Fruit fly (Drosophila melanogaster) whole organism, embryonic: ENCODE results near the gene corolla.

Source experiments
- CG1024 ChIP-seq: fragments of 200-800 bp; sonication (Bioruptor generic); IDR thresholded peaks from 2 replicates; pipeline ENCODE4 v1.3.6; 2022; ENCODE audit warnings: missing biosample characterization, missing genetic modification characterization
- CG10979 ChIP-seq: fragments of 200-800 bp; sonication (Bioruptor generic); optimal IDR thresholded peaks from 2 replicates; lab custom pipeline; 2018; ENCODE audit warnings: missing biosample characterization, mild to moderate bottlenecking, missing genetic modification characterization, moderate library complexity
- CG12299 ChIP-seq: fragments of 200-800 bp; sonication (Bioruptor generic); optimal IDR thresholded peaks from 2 replicates; lab custom pipeline; 2018; ENCODE audit warnings: missing biosample characterization, mild to moderate bottlenecking, missing genetic modification characterization
- CG13287 ChIP-seq: fragments of 200-800 bp; sonication (Bioruptor generic); IDR thresholded peaks from 2 replicates; pipeline ENCODE4 v1.3.6; 2022; ENCODE audit warnings: missing biosample characterization, missing genetic modification characterization; ENCODE audit not compliant: partially characterized antibody
- CG14710 ChIP-seq: fragments of 200-800 bp; sonication (Bioruptor generic); optimal IDR thresholded peaks from 3 replicates; lab custom pipeline; 2019; ENCODE audit warnings: missing biosample characterization, mild to moderate bottlenecking, missing genetic modification characterization, moderate library complexity
- CG14860 ChIP-seq: fragments of 200-800 bp; sonication (Bioruptor generic); IDR thresholded peaks from 3 replicates; pipeline ENCODE4 v1.3.6; 2022; ENCODE audit warnings: missing biosample characterization, missing genetic modification characterization; ENCODE audit not compliant: partially characterized antibody
- CG14965 ChIP-seq: fragments of 200-800 bp; sonication (Bioruptor generic); optimal IDR thresholded peaks from 2 replicates; lab custom pipeline; 2016; ENCODE audit warnings: missing biosample characterization, missing genetic modification characterization, borderline replicate concordance
- CG15011 ChIP-seq: fragments of 200-800 bp; sonication (Bioruptor generic); optimal IDR thresholded peaks from 3 replicates; lab custom pipeline; 2018; ENCODE audit warnings: missing biosample characterization, mild to moderate bottlenecking, missing genetic modification characterization
- CG15073 ChIP-seq: fragments of 200-800 bp; sonication (Bioruptor generic); optimal IDR thresholded peaks from 2 replicates; lab custom pipeline; 2016; ENCODE audit warnings: missing biosample characterization, missing genetic modification characterization
- CG15269 ChIP-seq: fragments of 200-800 bp; sonication (Bioruptor generic); optimal IDR thresholded peaks from 2 replicates; lab custom pipeline; 2018; ENCODE audit warnings: missing biosample characterization, mild to moderate bottlenecking, missing genetic modification characterization, moderate library complexity
- CG17186 ChIP-seq: fragments of 200-800 bp; sonication (Bioruptor generic); optimal IDR thresholded peaks from 3 replicates; lab custom pipeline; 2017; ENCODE audit warnings: missing biosample characterization, missing genetic modification reagents, missing genetic modification characterization
- CG31441 ChIP-seq: fragments of 200-800 bp; sonication (Bioruptor generic); IDR thresholded peaks from 2 replicates; pipeline ENCODE4 v1.3.6; 2022; ENCODE audit warnings: missing biosample characterization, missing genetic modification characterization
- CG3163 ChIP-seq: fragments of 200-800 bp; sonication (Bioruptor generic); optimal IDR thresholded peaks from 3 replicates; lab custom pipeline; 2016; ENCODE audit warnings: missing biosample characterization, missing genetic modification characterization
- CG3281 ChIP-seq: fragments of 200-800 bp; sonication (Bioruptor generic); optimal IDR thresholded peaks from 3 replicates; lab custom pipeline; 2017; ENCODE audit warnings: missing biosample characterization, mild to moderate bottlenecking, missing genetic modification characterization
- CG3995 ChIP-seq: fragments of 200-800 bp; sonication (Bioruptor generic); optimal IDR thresholded peaks from 3 replicates; lab custom pipeline; 2016; ENCODE audit warnings: missing biosample characterization, missing genetic modification characterization
- CG4617 ChIP-seq: fragments of 200-800 bp; sonication (Bioruptor generic); optimal IDR thresholded peaks from 3 replicates; lab custom pipeline; 2016; ENCODE audit warnings: missing biosample characterization, missing genetic modification characterization, borderline replicate concordance
- CG8765 ChIP-seq: fragments of 200-800 bp; sonication (Bioruptor generic); IDR thresholded peaks from 2 replicates; pipeline ENCODE4 v1.3.6; 2022; ENCODE audit warnings: missing biosample characterization, missing genetic modification characterization
- CG9817 ChIP-seq: fragments of 200-800 bp; sonication (Bioruptor generic); optimal IDR thresholded peaks from 2 replicates; lab custom pipeline; 2018; ENCODE audit warnings: missing biosample characterization, mild to moderate bottlenecking, missing genetic modification characterization, moderate library complexity
- Gug ChIP-seq: fragments of 200-800 bp; sonication (Bioruptor generic); IDR thresholded peaks from 4 replicates; pipeline ENCODE4 v1.3.6; 2022; ENCODE audit warnings: missing biosample characterization, missing genetic modification characterization
- HLH54F ChIP-seq: fragments of 200-800 bp; sonication (Bioruptor generic); optimal IDR thresholded peaks from 3 replicates; lab custom pipeline; 2016; ENCODE audit warnings: missing biosample characterization, missing genetic modification characterization
- HLHmδ ChIP-seq: fragments of 200-800 bp; sonication (Bioruptor generic); optimal IDR thresholded peaks from 2 replicates; lab custom pipeline; 2018; ENCODE audit warnings: missing biosample characterization, mild to moderate bottlenecking, missing genetic modification characterization, moderate library complexity
- Hr3 ChIP-seq: fragments of 200-800 bp; sonication (Bioruptor generic); optimal IDR thresholded peaks from 3 replicates; lab custom pipeline; 2016; ENCODE audit warnings: missing biosample characterization, missing genetic modification characterization
- Mes4 ChIP-seq: fragments of 200-800 bp; sonication (Bioruptor generic); optimal IDR thresholded peaks from 2 replicates; lab custom pipeline; 2016; ENCODE audit warnings: missing biosample characterization, missing genetic modification characterization
- Neu2 ChIP-seq: fragments of 200-800 bp; sonication (Bioruptor generic); optimal IDR thresholded peaks from 3 replicates; lab custom pipeline; 2016; ENCODE audit warnings: missing biosample characterization, missing genetic modification characterization, borderline replicate concordance
- Nf-YB ChIP-seq: fragments of 200-800 bp; sonication (Bioruptor generic); optimal IDR thresholded peaks from 3 replicates; lab custom pipeline; 2019; ENCODE audit warnings: missing biosample characterization, mild to moderate bottlenecking, missing genetic modification characterization, moderate library complexity
- Oli ChIP-seq: fragments of 200-800 bp; sonication (Bioruptor generic); optimal IDR thresholded peaks from 2 replicates; lab custom pipeline; 2018; ENCODE audit warnings: missing biosample characterization, mild to moderate bottlenecking, missing genetic modification characterization, moderate library complexity
- Opbp ChIP-seq: fragments of 200-800 bp; sonication (Bioruptor generic); IDR thresholded peaks from 3 replicates; pipeline ENCODE4 v1.3.6; 2022; ENCODE audit warnings: missing biosample characterization, missing genetic modification characterization; ENCODE audit not compliant: partially characterized antibody
- PHDP ChIP-seq: fragments of 200-800 bp; sonication (Bioruptor generic); optimal IDR thresholded peaks from 3 replicates; lab custom pipeline; 2018; ENCODE audit warnings: missing biosample characterization, mild to moderate bottlenecking, missing genetic modification characterization, moderate library complexity
- Poxn ChIP-seq: fragments of 200-800 bp; sonication (Bioruptor generic); IDR thresholded peaks from 2 replicates; pipeline ENCODE4 v1.3.6; 2022; ENCODE audit warnings: missing biosample characterization, missing genetic modification characterization
- Sox102F ChIP-seq: fragments of 200-800 bp; sonication (Bioruptor generic); optimal IDR thresholded peaks from 2 replicates; lab custom pipeline; 2018; ENCODE audit warnings: missing biosample characterization, mild to moderate bottlenecking, missing genetic modification characterization, moderate library complexity
- Xrp1 ChIP-seq: fragments of 200-800 bp; sonication (Bioruptor generic); IDR thresholded peaks from 2 replicates; pipeline ENCODE4 v1.3.6; 2022; ENCODE audit warnings: missing biosample characterization, missing genetic modification characterization
- ap ChIP-seq: fragments of 200-800 bp; sonication (Bioruptor generic); IDR thresholded peaks from 2 replicates; pipeline ENCODE4 v1.3.6; 2022; ENCODE audit warnings: missing biosample characterization, missing genetic modification characterization
- ato ChIP-seq: fragments of 200-800 bp; sonication (Bioruptor generic); IDR thresholded peaks from 2 replicates; pipeline ENCODE4 v1.3.6; 2022; ENCODE audit warnings: missing biosample characterization, missing genetic modification characterization; ENCODE audit not compliant: partially characterized antibody
- cad ChIP-seq: fragments of >200 bp; optimal IDR thresholded peaks from 2 replicates; lab custom pipeline; 2017; ENCODE audit warnings: missing biosample characterization, missing genetic modification characterization
- caup ChIP-seq: fragments of 200-800 bp; sonication (Bioruptor generic); optimal IDR thresholded peaks from 3 replicates; lab custom pipeline; 2017; ENCODE audit warnings: missing biosample characterization, mild to moderate bottlenecking, missing genetic modification characterization, moderate library complexity; ENCODE audit not compliant: severe bottlenecking
- corto ChIP-seq: fragments of 200-800 bp; sonication (Bioruptor generic); optimal IDR thresholded peaks from 2 replicates; lab custom pipeline; 2016; ENCODE audit warnings: missing biosample characterization, mild to moderate bottlenecking, missing genetic modification characterization, moderate library complexity
- fd64A ChIP-seq: fragments of 200-800 bp; sonication (Bioruptor generic); optimal IDR thresholded peaks from 3 replicates; lab custom pipeline; 2018; ENCODE audit warnings: missing biosample characterization, mild to moderate bottlenecking, missing genetic modification characterization
- gcm ChIP-seq: fragments of 200-800 bp; sonication (Bioruptor generic); optimal IDR thresholded peaks from 2 replicates; lab custom pipeline; 2019; ENCODE audit warnings: missing biosample characterization, mild to moderate bottlenecking, missing genetic modification characterization, moderate library complexity
- grau ChIP-seq: fragments of 200-800 bp; optimal IDR thresholded peaks from 3 replicates; lab custom pipeline; 2019; ENCODE audit warnings: missing biosample characterization, mild to moderate bottlenecking, missing genetic modification characterization, moderate library complexity
- h ChIP-seq: fragments of >200 bp; optimal IDR thresholded peaks from 2 replicates; lab custom pipeline; 2017
- kay ChIP-seq: fragments of 200-800 bp; sonication (Bioruptor generic); optimal IDR thresholded peaks from 2 replicates; lab custom pipeline; 2016; ENCODE audit warnings: missing biosample characterization, missing genetic modification characterization
- klu ChIP-seq: fragments of 200-800 bp; sonication (Bioruptor generic); IDR thresholded peaks from 2 replicates; pipeline ENCODE4 v1.3.6; 2022; ENCODE audit warnings: missing biosample characterization, missing genetic modification characterization
- knrl ChIP-seq: fragments of 200-800 bp; sonication (Bioruptor generic); IDR thresholded peaks from 3 replicates; pipeline ENCODE4 v1.3.6; 2022; ENCODE audit warnings: missing biosample characterization, missing genetic modification characterization; ENCODE audit not compliant: partially characterized antibody
- luna ChIP-seq: fragments of 200-800 bp; sonication (Bioruptor generic); optimal IDR thresholded peaks from 2 replicates; lab custom pipeline; 2016; ENCODE audit warnings: missing biosample characterization, missing genetic modification characterization
- pita ChIP-seq: fragments of 200-800 bp; sonication (Bioruptor generic); optimal IDR thresholded peaks from 2 replicates; lab custom pipeline; 2017; ENCODE audit warnings: missing biosample characterization, mild to moderate bottlenecking, missing genetic modification characterization
- psq ChIP-seq: fragments of 200-800 bp; sonication (Bioruptor generic); optimal IDR thresholded peaks from 2 replicates; lab custom pipeline; 2017; ENCODE audit warnings: missing biosample characterization, missing genetic modification characterization
- scrt ChIP-seq: fragments of 200-800 bp; sonication (Bioruptor generic); optimal IDR thresholded peaks from 2 replicates; lab custom pipeline; 2018; ENCODE audit warnings: missing biosample characterization, mild to moderate bottlenecking, missing genetic modification characterization, moderate library complexity
- sob ChIP-seq: fragments of 200-800 bp; sonication (Bioruptor generic); IDR thresholded peaks from 2 replicates; pipeline ENCODE4 v1.3.6; 2022; ENCODE audit warnings: missing biosample characterization, missing genetic modification characterization
- unc-4 ChIP-seq: fragments of 200-800 bp; sonication (Bioruptor generic); IDR thresholded peaks from 2 replicates; pipeline ENCODE4 v1.3.6; 2022; ENCODE audit warnings: missing biosample characterization, missing genetic modification characterization; ENCODE audit not compliant: partially characterized antibody

The corolla gene

DNA sequence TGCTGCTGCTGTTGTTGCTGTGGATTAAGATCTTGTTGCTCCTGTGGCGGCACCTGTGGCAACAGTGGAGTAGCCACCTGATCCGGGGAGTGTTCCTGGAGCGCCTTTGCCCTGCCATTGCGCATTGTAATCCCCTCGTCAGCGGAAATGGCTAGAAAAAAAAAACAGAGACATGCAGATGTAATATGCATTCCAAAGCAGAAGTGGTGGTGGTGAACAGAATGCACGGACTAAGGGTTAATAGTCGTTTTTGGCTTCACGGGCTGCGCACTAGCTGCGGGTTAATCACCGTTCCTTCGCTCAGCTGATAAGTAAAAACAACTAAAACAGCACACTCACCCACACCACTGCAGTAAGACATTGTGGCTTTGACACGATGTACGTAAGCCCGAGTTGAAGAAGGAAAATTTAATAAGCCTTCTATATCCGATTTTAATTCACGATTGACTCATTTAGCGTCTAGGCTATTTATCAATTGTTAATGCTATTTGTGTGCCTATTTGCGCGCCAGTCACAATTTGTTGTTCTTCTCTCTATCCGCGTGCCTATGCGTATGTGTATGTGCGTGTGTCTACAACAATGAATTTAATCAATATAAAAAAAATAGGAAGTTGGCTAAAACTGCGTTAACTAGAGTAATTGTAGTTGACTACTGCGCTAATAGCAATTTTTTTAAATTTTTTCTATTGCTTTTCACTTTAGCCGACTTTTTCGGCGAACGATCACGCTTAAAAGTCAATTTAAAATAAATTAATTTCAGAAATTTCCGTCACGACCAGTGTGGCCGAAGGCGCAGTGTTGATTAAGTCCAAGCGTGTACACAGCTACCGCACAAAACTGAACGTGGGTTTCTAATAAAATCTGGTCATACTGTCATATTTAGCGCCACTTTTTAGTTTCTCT lies 4.5 kb downstream of the corolla start, which contains the start of gene stas (continued):
- TF ChIP-seq sob (peak; percentile 37), Neu2 (GFP tag; lab: Kevin White, UChicago) (no peak), corto (no peak), CG8765 (GFP tag; lab: Robert Waterston, UW) (no peak), CG3995 (no peak), Mes4 (GFP tag; lab: Kevin White, UChicago) (no peak), Nf-YB (no peak), knrl (GFP tag; lab: Robert Waterston, UW) (peak; percentile 31; the same call in 1 of the 3 replicates), ap (GFP tag; lab: Robert Waterston, UW) (no peak), Poxn (GFP tag; lab: Robert Waterston, UW) (no peak), h (lab: Kevin White, UChicago) (no peak), HLH54F (no peak), CG9817 (tag; lab: Kevin White, UChicago) (no peak), CG14860 (GFP tag; lab: Robert Waterston, UW) (no peak), caup (GFP tag; lab: Kevin White, UChicago) (no peak), Oli (no peak), CG1024 (no peak), CG10979 (tag; lab: Kevin White, UChicago) (no peak), scrt (GFP tag; lab: Kevin White, UChicago) (peak; percentile 31), psq (GFP tag; lab: Kevin White, UChicago) (no peak), CG3163 (no peak), CG4617 (GFP tag; lab: Kevin White, UChicago) (peak; percentile 64), klu (no peak), unc-4 (0 out of 2 replicates have a peak, but pooled peaks have one; percentile 18), luna (GFP tag; lab: Kevin White, UChicago) (no peak), CG14710 (tag; lab: Kevin White, UChicago) (peak; percentile 56), CG14965 (GFP tag; lab: Kevin White, UChicago) (no peak), cad (GFP tag; lab: Kevin White, UChicago) (no peak)

DNA sequence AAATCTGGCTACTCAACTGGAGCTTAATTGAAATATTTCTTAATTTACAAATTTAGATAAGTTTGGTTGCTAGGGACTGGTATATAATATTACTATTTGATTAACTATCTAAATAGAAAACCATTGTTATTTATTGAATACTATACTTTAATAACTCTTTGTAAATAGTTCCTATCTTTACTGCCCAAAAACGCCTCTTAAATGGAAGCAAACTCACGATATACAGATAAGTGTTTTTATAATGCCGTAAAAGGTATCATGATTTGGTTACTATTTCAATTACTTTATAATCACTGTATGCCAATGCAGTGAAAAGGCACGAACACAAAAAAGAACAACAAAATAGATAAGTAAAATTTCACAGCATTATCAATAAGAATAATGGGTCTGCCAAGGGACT lies 6.0 kb downstream of the corolla start:
- no peak for TF ChIP-seq CG15073 (GFP tag; lab: Kevin White, UChicago)
- no peak for TF ChIP-seq Opbp (GFP tag; lab: Robert Waterston, UW)
- no peak for TF ChIP-seq HLH54F
- TF ChIP-seq ato: no peak
- no peak for TF ChIP-seq pita (GFP tag; lab: Kevin White, UChicago)
- no peak for TF ChIP-seq Gug (GFP tag; lab: Robert Waterston, UW)
- TF ChIP-seq fd64A (GFP tag; lab: Kevin White, UChicago): no peak
- TF ChIP-seq CG12299 (tag; lab: Kevin White, UChicago): no peak
- TF ChIP-seq Xrp1 (GFP tag; lab: Robert Waterston, UW): no peak
- no peak for TF ChIP-seq CG15011 (GFP tag; lab: Kevin White, UChicago)
- no peak for TF ChIP-seq HLHmδ
- TF ChIP-seq Hr3 (GFP tag; lab: Kevin White, UChicago): no peak
- TF ChIP-seq CG15269 (tag; lab: Kevin White, UChicago): peak; percentile 35
- peak; percentile 10 for TF ChIP-seq grau (tag; lab: Kevin White, UChicago)
- peak; percentile 12 for TF ChIP-seq gcm
- TF ChIP-seq CG3281 (GFP tag; lab: Kevin White, UChicago): no peak
- 0 out of 2 replicates have a peak, but pooled peaks have one; percentile 18 for TF ChIP-seq CG31441 (GFP tag; lab: Robert Waterston, UW)
- TF ChIP-seq CG17186 (GFP tag; lab: Kevin White, UChicago): no peak
- TF ChIP-seq CG13287 (GFP tag; lab: Robert Waterston, UW): no peak
- no peak for TF ChIP-seq Sox102F (GFP tag; lab: Kevin White, UChicago)
- TF ChIP-seq kay: no peak
- peak; percentile 16 for TF ChIP-seq PHDP (tag; lab: Kevin White, UChicago)
